Fruit fly (Drosophila melanogaster) whole organism, prepupa: ENCODE data around the gene CG14607.

Source experiments
- CG15336 ChIP-seq: fragments of 200-800 bp; sonication (Bioruptor generic); IDR thresholded peaks from 2 replicates; pipeline ENCODE4 v1.3.6; 2022; ENCODE audit warnings: missing biosample characterization, missing genetic modification characterization
- Hr39 ChIP-seq: fragments of 200-800 bp; sonication (Bioruptor generic); optimal IDR thresholded peaks from 2 replicates; lab custom pipeline; 2016; ENCODE audit warnings: missing biosample characterization, missing genetic modification characterization
- Lpt ChIP-seq: fragments of 200-800 bp; sonication (Bioruptor generic); optimal IDR thresholded peaks from 3 replicates; lab custom pipeline; 2016; ENCODE audit warnings: missing biosample characterization, missing genetic modification characterization

- TF ChIP-seq Lpt (no peak), Hr39 (no peak), CG15336 (GFP tag; lab: Robert Waterston, UW) (no peak)
Measured at dm6 chr3R:7223972-7224464, 17.5 kb upstream of the CG14607 start, which contains the start of gene thw.
